Worm (Caenorhabditis elegans) whole organism, L4 larva: ENCODE results near the gene C13F10.8.

ENCODE experiments used
- F49E8.2 ChIP-seq: sonication (generic microtip); optimal IDR thresholded peaks from 2 replicates; lab custom pipeline; 2016; ENCODE audit warnings: missing compliant biosample characterization, mild to moderate bottlenecking, missing genetic modification characterization, borderline replicate concordance
- T20F7.1 ChIP-seq: fragments of 200-800 bp; sonication (Bioruptor generic); optimal IDR thresholded peaks from 2 replicates; lab custom pipeline; 2018; ENCODE audit warnings: mild to moderate bottlenecking, missing genetic modification characterization, missing compliant biosample characterization
- Y5F2A.4 ChIP-seq: fragments of 200-800 bp; sonication (Bioruptor generic); optimal IDR thresholded peaks from 2 replicates; lab custom pipeline; 2018; ENCODE audit warnings: mild to moderate bottlenecking, missing genetic modification characterization, missing compliant biosample characterization
- ZK337.2 ChIP-seq: fragments of 200-800 bp; sonication (Bioruptor generic); IDR thresholded peaks from 2 replicates; pipeline ENCODE4 v1.3.6; 2022; ENCODE audit warnings: missing genetic modification reagents, missing genetic modification characterization, missing compliant biosample characterization
- aha-1 ChIP-seq: fragments of 150-350 bp; peaks from one replicate; lab custom pipeline; 2014; ENCODE audit warnings: missing biosample characterization, missing genetic modification characterization
- arid-1 ChIP-seq: fragments of 200-800 bp; sonication (Bioruptor generic); conservative IDR thresholded peaks from 2 replicates; pipeline ENCODE4 v1.3.6; 2022; ENCODE audit warnings: missing genetic modification reagents, missing genetic modification characterization, missing compliant biosample characterization
- ceh-44 ChIP-seq: fragments of 200-800 bp; sonication (Bioruptor generic); IDR thresholded peaks from 2 replicates; pipeline ENCODE4 v1.3.6; 2022; ENCODE audit warnings: missing genetic modification reagents, missing genetic modification characterization, missing compliant biosample characterization
- ceh-82 ChIP-seq: sonication (generic microtip); optimal IDR thresholded peaks from 2 replicates; lab custom pipeline; 2017; ENCODE audit warnings: missing biosample characterization, missing genetic modification characterization
- cey-2 ChIP-seq: sonication (generic microtip); optimal IDR thresholded peaks from 3 replicates; lab custom pipeline; 2017; ENCODE audit warnings: missing genetic modification characterization, mild to moderate bottlenecking, missing compliant biosample characterization, antibody characterized with exemption, borderline replicate concordance; ENCODE audit not compliant: insufficient read depth
- ctbp-1 ChIP-seq: fragments of 200-800 bp; sonication (Bioruptor generic); IDR thresholded peaks from 2 replicates; pipeline ENCODE4 v1.3.6; 2022; ENCODE audit warnings: missing genetic modification reagents, missing genetic modification characterization, missing compliant biosample characterization
- daf-16 ChIP-seq, 3 experiments: sonication (generic microtip); optimal IDR thresholded peaks; 2 replicates each; lab custom pipeline; 2016 to 2017; ENCODE audit warnings: missing genetic modification characterization in 3 of 3, missing genetic modification reagents in 3 of 3, mild to moderate bottlenecking in 2 of 3, missing compliant biosample characterization in 2 of 3, missing biosample characterization in 1 of 3, moderate library complexity in 1 of 3
- dpl-1 ChIP-seq: fragments of 150-350 bp; optimal IDR thresholded peaks from 2 replicates; lab custom pipeline; 2014; ENCODE audit warnings: missing biosample characterization, missing genetic modification reagents, missing genetic modification characterization
- duxl-1 ChIP-seq: sonication (generic microtip); optimal IDR thresholded peaks from 2 replicates; lab custom pipeline; 2016; ENCODE audit warnings: mild to moderate bottlenecking, missing genetic modification characterization, moderate library complexity, missing compliant biosample characterization; ENCODE audit not compliant: poor library complexity
- egl-27 ChIP-seq: sonication (generic microtip); optimal IDR thresholded peaks from 3 replicates; lab custom pipeline; 2017; ENCODE audit warnings: missing biosample characterization, missing genetic modification reagents, missing genetic modification characterization
- fkh-10 ChIP-seq: fragments of 150-350 bp; optimal IDR thresholded peaks from 2 replicates; lab custom pipeline; 2014; ENCODE audit warnings: missing biosample characterization, missing genetic modification reagents, missing genetic modification characterization
- jun-1 ChIP-seq: fragments of 150-350 bp; optimal IDR thresholded peaks from 2 replicates; lab custom pipeline; 2014; ENCODE audit warnings: missing biosample characterization, missing genetic modification reagents, missing genetic modification characterization
- lim-7 ChIP-seq: fragments of 200-800 bp; sonication (Bioruptor generic); IDR thresholded peaks from 2 replicates; pipeline ENCODE4 v1.3.6; 2022; ENCODE audit warnings: missing genetic modification characterization, missing compliant biosample characterization
- lin-13 ChIP-seq: fragments of 150-350 bp; optimal IDR thresholded peaks from 2 replicates; lab custom pipeline; 2014; ENCODE audit warnings: missing biosample characterization, missing genetic modification reagents, missing genetic modification characterization
- lin-15B ChIP-seq: fragments of 150-350 bp; sonication (generic microtip); optimal IDR thresholded peaks from 3 replicates; lab custom pipeline; 2014; ENCODE audit warnings: missing biosample characterization, missing genetic modification characterization
- lin-29 ChIP-seq: fragments of 200-800 bp; sonication (Bioruptor generic); IDR thresholded peaks from 2 replicates; pipeline ENCODE4 v1.3.6; 2022; ENCODE audit warnings: missing genetic modification reagents, missing genetic modification characterization, missing compliant biosample characterization
- lin-38 ChIP-seq: fragments of 200-800 bp; sonication (Bioruptor generic); IDR thresholded peaks from 2 replicates; pipeline ENCODE4 v1.3.6; 2022; ENCODE audit warnings: missing genetic modification reagents, missing genetic modification characterization, missing compliant biosample characterization
- lin-39 ChIP-seq: fragments of 150-350 bp; optimal IDR thresholded peaks from 2 replicates; lab custom pipeline; 2014; ENCODE audit warnings: missing biosample characterization, missing genetic modification reagents, missing genetic modification characterization
- lir-3 ChIP-seq: sonication (generic microtip); optimal IDR thresholded peaks from 2 replicates; lab custom pipeline; 2016; ENCODE audit warnings: mild to moderate bottlenecking, missing genetic modification characterization, missing compliant biosample characterization
- lsy-2 ChIP-seq, 2 experiments: fragments of 150-350 bp in 1 of 2; sonication (generic microtip) in 1 of 2; optimal IDR thresholded peaks; 2 replicates each; lab custom pipeline; 2014 to 2017; ENCODE audit warnings: missing biosample characterization in 2 of 2, missing genetic modification characterization in 2 of 2
- madf-9 ChIP-seq: fragments of 200-800 bp; sonication (Bioruptor generic); conservative IDR thresholded peaks from 2 replicates; pipeline ENCODE4 v1.3.6; 2022; ENCODE audit warnings: missing genetic modification reagents, missing genetic modification characterization, missing compliant biosample characterization
- mxl-2 ChIP-seq: fragments of 200-800 bp; sonication (Bioruptor generic); conservative IDR thresholded peaks from 2 replicates; pipeline ENCODE4 v1.3.6; 2022; ENCODE audit warnings: missing genetic modification reagents, missing genetic modification characterization, missing compliant biosample characterization
- mxl-3 ChIP-seq: fragments of 200-800 bp; sonication (Bioruptor generic); optimal IDR thresholded peaks from 2 replicates; lab custom pipeline; 2018; ENCODE audit warnings: mild to moderate bottlenecking, missing genetic modification characterization, missing compliant biosample characterization
- nhr-10 ChIP-seq: fragments of 150-350 bp; optimal IDR thresholded peaks from 2 replicates; lab custom pipeline; 2014; ENCODE audit warnings: missing biosample characterization, missing genetic modification characterization
- nhr-25 ChIP-seq: sonication (generic microtip); optimal IDR thresholded peaks from 2 replicates; lab custom pipeline; 2017; ENCODE audit warnings: missing genetic modification characterization, mild to moderate bottlenecking, missing compliant biosample characterization, antibody characterized with exemption, moderate library complexity, borderline replicate concordance; ENCODE audit not compliant: insufficient read depth
- nhr-28 ChIP-seq: fragments of 150-350 bp; optimal IDR thresholded peaks from 2 replicates; lab custom pipeline; 2014; ENCODE audit warnings: missing biosample characterization, missing genetic modification characterization
- nhr-41 ChIP-seq: fragments of 200-800 bp; sonication (Bioruptor generic); IDR thresholded peaks from 2 replicates; pipeline ENCODE4 v1.3.6; 2022; ENCODE audit warnings: missing genetic modification reagents, missing genetic modification characterization, missing compliant biosample characterization
- nhr-42 ChIP-seq: fragments of 200-800 bp; sonication (Bioruptor generic); IDR thresholded peaks from 2 replicates; pipeline ENCODE4 v1.3.6; 2022; ENCODE audit warnings: missing genetic modification characterization, missing compliant biosample characterization
- nhr-77 ChIP-seq: fragments of 150-350 bp; optimal IDR thresholded peaks from 2 replicates; lab custom pipeline; 2014; ENCODE audit warnings: missing biosample characterization, missing genetic modification characterization
- pqm-1 ChIP-seq: sonication (generic microtip); optimal IDR thresholded peaks from 2 replicates; lab custom pipeline; 2017; ENCODE audit warnings: missing biosample characterization, missing genetic modification characterization
- sdz-12 ChIP-seq: fragments of 200-800 bp; sonication (Bioruptor generic); optimal IDR thresholded peaks from 2 replicates; lab custom pipeline; 2018; ENCODE audit warnings: mild to moderate bottlenecking, missing genetic modification characterization, missing compliant biosample characterization
- tag-97 ChIP-seq: fragments of 200-800 bp; sonication (Bioruptor generic); IDR thresholded peaks from 2 replicates; pipeline ENCODE4 v1.3.6; 2022; ENCODE audit warnings: missing genetic modification characterization, missing compliant biosample characterization
- unc-130 ChIP-seq: sonication (generic microtip); optimal IDR thresholded peaks from 2 replicates; lab custom pipeline; 2016; ENCODE audit warnings: missing genetic modification reagents, missing genetic modification characterization, missing compliant biosample characterization
- unc-39 ChIP-seq: sonication (generic microtip); optimal IDR thresholded peaks from 2 replicates; lab custom pipeline; 2017; ENCODE audit warnings: missing biosample characterization, missing genetic modification characterization
- zfp-3 ChIP-seq: fragments of 200-800 bp; sonication (Bioruptor generic); conservative IDR thresholded peaks from 2 replicates; pipeline ENCODE4 v1.3.6; 2022; ENCODE audit warnings: missing genetic modification reagents, missing genetic modification characterization, missing compliant biosample characterization
- ztf-11 ChIP-seq: fragments of 150-350 bp; optimal IDR thresholded peaks from 2 replicates; lab custom pipeline; 2014; ENCODE audit warnings: missing biosample characterization, missing genetic modification characterization
- ztf-7 ChIP-seq: fragments of 150-350 bp; optimal IDR thresholded peaks from 2 replicates; lab custom pipeline; 2014; ENCODE audit warnings: missing biosample characterization, missing genetic modification characterization

C13F10.8 gene

DNA sequence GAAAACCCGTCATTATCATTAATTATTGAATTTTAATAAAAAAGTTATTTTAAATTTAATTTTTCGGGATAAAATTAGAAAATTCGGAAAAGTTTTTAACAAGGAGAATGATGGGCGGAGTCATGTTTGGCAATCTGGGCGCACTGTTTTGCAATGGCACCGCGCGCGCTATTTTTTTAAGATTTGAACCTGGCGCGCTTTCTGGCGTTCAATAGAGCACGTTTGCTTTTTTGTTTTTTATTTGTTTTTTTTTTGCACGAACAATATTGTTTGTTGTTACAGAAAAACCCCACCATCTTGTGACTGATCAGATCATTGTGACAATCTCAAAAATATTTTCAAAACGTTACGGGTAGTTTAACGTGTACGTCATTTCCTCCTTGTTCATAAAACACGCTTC is 16.3 kb upstream of the C13F10.8 start, which contains the start of gene hyls-1 (continued):
- TF ChIP-seq nhr-25 (peak; percentile 69), nhr-41 (no peak), zfp-3 (0 out of 2 replicates have a peak, but pooled peaks have one; percentile 37), F49E8.2 (tag; lab: Kevin White, UChicago) (peak; percentile 44), lin-38 (peak; percentile 97), lin-15B (peak; percentile 54), jun-1 (tag; lab: Kevin White, UChicago) (no peak), lin-39 (tag; lab: Kevin White, UChicago) (no peak), Y5F2A.4 (GFP tag; lab: Kevin White, UChicago) (no peak), tag-97 (GFP tag; lab: Robert Waterston, UW) (no peak), nhr-77 (tag; lab: Kevin White, UChicago) (peak; percentile 71), nhr-28 (tag; lab: Kevin White, UChicago) (peak; percentile 53), unc-130 (GFP tag; lab: Kevin White, UChicago) (peak; percentile 50), lin-29 (GFP tag; lab: Robert Waterston, UW) (peak; percentile 67; the same call in 1 of the 2 replicates), dpl-1 (GFP tag; lab: Kevin White, UChicago) (peak; percentile 93), daf-16 (GFP tag; optimal IDR thresholded peaks at IDR 0.05; lab: Kevin White, UChicago) (peak in 1 of 2 experiments; percentile 89), daf-16 (tag; optimal IDR thresholded peaks at IDR 0.05; lab: Kevin White, UChicago) (peak; percentile 90), madf-9 (GFP tag; lab: Robert Waterston, UW) (no peak), lsy-2 (tag; optimal IDR thresholded peaks at IDR 0.05; lab: Kevin White, UChicago) (peak in 1 of 2 experiments; percentile 86), T20F7.1 (GFP tag; lab: Kevin White, UChicago) (no peak)

DNA sequence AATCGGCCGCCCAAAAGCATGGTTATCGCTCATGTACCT is 16.1 kb upstream of the C13F10.8 start, which contains the start of gene hpo-9:
Gene hpo-9 (minus strand): TSS at position 37 of the 39 bp plus-strand sequence.
- TF ChIP-seq T20F7.1 (GFP tag; lab: Kevin White, UChicago) (no peak), lin-13 (GFP tag; lab: Kevin White, UChicago) (no peak), duxl-1 (no peak), zfp-3 (no peak), jun-1 (tag; lab: Kevin White, UChicago) (no peak), cey-2 (no peak)

DNA sequence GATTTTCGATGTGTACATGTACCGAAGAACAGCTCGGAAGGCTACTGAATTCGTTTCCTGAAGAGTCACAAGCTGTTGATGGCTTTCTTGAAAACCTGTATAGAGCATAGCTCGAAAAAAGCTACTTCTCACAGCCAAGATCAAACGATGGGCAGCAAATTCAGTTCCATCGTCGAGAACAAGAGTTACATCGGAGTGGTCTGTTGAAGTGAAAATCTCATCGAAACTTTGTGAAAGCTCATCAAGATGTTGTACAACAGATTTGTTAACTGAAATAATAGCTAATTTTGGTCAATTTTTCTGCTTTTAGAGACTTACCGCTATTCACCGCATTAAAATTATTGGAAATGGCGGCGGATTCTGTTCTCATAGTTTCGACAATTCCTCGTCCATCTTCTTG is 15.9 kb upstream of the C13F10.8 start:
- TF ChIP-seq aha-1 (peak; percentile 54), ceh-44 (GFP tag; lab: Robert Waterston, UW) (no peak), fkh-10 (GFP tag; lab: Kevin White, UChicago) (no peak)
- TF ChIP-seq, all 104 proteins: peak for 1

DNA sequence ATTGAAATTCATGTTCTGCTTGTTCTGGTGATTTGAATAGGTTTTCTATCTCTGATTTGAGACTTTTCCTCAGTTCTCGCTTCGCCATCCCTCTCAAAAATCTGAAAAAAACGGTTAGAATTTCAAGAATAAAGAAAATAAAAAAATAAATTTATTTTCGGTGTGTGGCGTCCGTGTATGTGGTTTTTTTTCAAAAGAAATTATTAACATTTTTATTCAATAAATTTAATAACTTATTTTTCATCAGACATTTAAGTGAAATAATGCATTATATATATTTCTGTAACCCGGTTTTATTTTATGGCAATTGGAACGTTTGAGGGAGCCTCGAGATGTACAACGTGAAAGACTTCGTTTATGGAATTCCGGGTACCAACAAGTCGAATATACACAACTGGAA is 13.9 kb upstream of the C13F10.8 start, which contains the start of gene C05C8.5:
Gene C05C8.5 (minus strand): TSS at position 101 of the 400 bp plus-strand sequence.
- TF ChIP-seq nhr-10 (tag; lab: Kevin White, UChicago) = no peak
- no peak for TF ChIP-seq pqm-1 (tag; lab: Kevin White, UChicago)
- TF ChIP-seq arid-1 = no peak
- TF ChIP-seq nhr-42 (GFP tag; lab: Robert Waterston, UW) = no peak
- TF ChIP-seq ZK337.2 (GFP tag; lab: Robert Waterston, UW) = no peak
- no peak for TF ChIP-seq nhr-77 (tag; lab: Kevin White, UChicago)
- TF ChIP-seq egl-27 = no peak
- TF ChIP-seq mxl-2 = no peak
- TF ChIP-seq ceh-82 (tag; lab: Kevin White, UChicago) = no peak
- no peak for TF ChIP-seq ctbp-1 (GFP tag; lab: Robert Waterston, UW)
- TF ChIP-seq aha-1 = no peak
- TF ChIP-seq mxl-3 (GFP tag; lab: Kevin White, UChicago) = no peak
- TF ChIP-seq sdz-12 = no peak
- no peak for TF ChIP-seq lim-7 (GFP tag; lab: Robert Waterston, UW)
- TF ChIP-seq unc-39 (tag; lab: Kevin White, UChicago) = no peak
- no peak for TF ChIP-seq ztf-7 (tag; lab: Kevin White, UChicago)
- TF ChIP-seq lir-3 = no peak
- no peak for TF ChIP-seq ztf-11
